Worm (Caenorhabditis elegans) whole organism, L2 larva: ENCODE data around the gene Y53C12A.6.

Source experiments
- C34F6.9 ChIP-seq: fragments of 150-350 bp; optimal IDR thresholded peaks from 2 replicates; lab custom pipeline; 2014; ENCODE audit warnings: missing biosample characterization, missing genetic modification characterization
- F13H6.1 ChIP-seq: sonication (generic microtip); optimal IDR thresholded peaks from 2 replicates; lab custom pipeline; 2016; ENCODE audit warnings: missing genetic modification characterization, missing compliant biosample characterization
- R02D3.7 ChIP-seq: fragments of 150-350 bp; optimal IDR thresholded peaks from 2 replicates; lab custom pipeline; 2014; ENCODE audit warnings: missing biosample characterization, missing genetic modification characterization
- Y55F3AM.14 ChIP-seq: fragments of 200-800 bp; sonication (Bioruptor generic); optimal IDR thresholded peaks from 2 replicates; lab custom pipeline; 2018; ENCODE audit warnings: mild to moderate bottlenecking, missing genetic modification characterization, missing compliant biosample characterization
- alr-1 ChIP-seq: fragments of 150-350 bp; optimal IDR thresholded peaks from 2 replicates; lab custom pipeline; 2014; ENCODE audit warnings: missing biosample characterization, missing genetic modification characterization
- aly-2 ChIP-seq: fragments of 150-350 bp; optimal IDR thresholded peaks from 2 replicates; lab custom pipeline; 2014; ENCODE audit warnings: missing biosample characterization, missing genetic modification characterization
- ama-1 ChIP-seq: fragments of 150-350 bp; optimal IDR thresholded peaks from 2 replicates; lab custom pipeline; 2018; ENCODE audit warnings: inconsistent platforms
- blmp-1 ChIP-seq: sonication (generic microtip); optimal IDR thresholded peaks from 2 replicates; lab custom pipeline; 2017; ENCODE audit warnings: missing genetic modification characterization, mild to moderate bottlenecking, missing compliant biosample characterization, antibody characterized with exemption, moderate library complexity; ENCODE audit not compliant: insufficient read depth
- crh-2 ChIP-seq: sonication (generic microtip); optimal IDR thresholded peaks from 2 replicates; lab custom pipeline; 2017; ENCODE audit warnings: missing biosample characterization, missing genetic modification characterization
- egl-27 ChIP-seq: sonication (generic microtip); optimal IDR thresholded peaks from 3 replicates; lab custom pipeline; 2017; ENCODE audit warnings: missing biosample characterization, missing genetic modification reagents, missing genetic modification characterization
- elt-1 ChIP-seq: fragments of 150-350 bp; optimal IDR thresholded peaks from 2 replicates; lab custom pipeline; 2014; ENCODE audit warnings: missing biosample characterization, missing genetic modification characterization
- elt-3 ChIP-seq: sonication (generic microtip); optimal IDR thresholded peaks from 2 replicates; lab custom pipeline; 2017; ENCODE audit warnings: missing biosample characterization, missing genetic modification characterization
- fos-1 ChIP-seq: fragments of 150-350 bp; optimal IDR thresholded peaks from 2 replicates; lab custom pipeline; 2014; ENCODE audit warnings: missing biosample characterization, missing genetic modification characterization
- gmeb-1 ChIP-seq: fragments of 150-350 bp; optimal IDR thresholded peaks from 2 replicates; lab custom pipeline; 2014; ENCODE audit warnings: missing biosample characterization, missing genetic modification characterization
- lin-11 ChIP-seq: fragments of 150-350 bp; sonication (generic microtip); optimal IDR thresholded peaks from 2 replicates; lab custom pipeline; 2014; ENCODE audit warnings: missing biosample characterization, missing genetic modification characterization, inconsistent platforms, mixed read lengths
- lin-13 ChIP-seq: fragments of 150-350 bp; optimal IDR thresholded peaks from 2 replicates; lab custom pipeline; 2014; ENCODE audit warnings: missing biosample characterization, missing genetic modification reagents, missing genetic modification characterization
- lsy-2 ChIP-seq, 2 experiments: fragments of 150-350 bp in 1 of 2; sonication (generic microtip) in 1 of 2; optimal IDR thresholded peaks; 2 replicates each; lab custom pipeline; 2014 to 2017; ENCODE audit warnings: missing biosample characterization in 2 of 2, missing genetic modification characterization in 2 of 2
- mab-5 ChIP-seq: fragments of 150-350 bp; optimal IDR thresholded peaks from 2 replicates; lab custom pipeline; 2014; ENCODE audit warnings: missing biosample characterization, missing genetic modification characterization
- mbf-1 ChIP-seq: sonication (generic microtip); optimal IDR thresholded peaks from 2 replicates; lab custom pipeline; 2017; ENCODE audit warnings: missing biosample characterization, missing genetic modification characterization
- mdl-1 ChIP-seq, 2 experiments: fragments of 150-350 bp in 1 of 2; sonication (generic microtip) in 1 of 2; optimal IDR thresholded peaks; 2 replicates each; lab custom pipeline; 2017; ENCODE audit warnings: missing biosample characterization in 2 of 2, missing genetic modification characterization in 2 of 2
- nhr-10 ChIP-seq: sonication (generic microtip); optimal IDR thresholded peaks from 2 replicates; lab custom pipeline; 2017; ENCODE audit warnings: missing biosample characterization, missing genetic modification characterization
- nhr-11 ChIP-seq: fragments of 150-350 bp; optimal IDR thresholded peaks from 2 replicates; lab custom pipeline; 2014; ENCODE audit warnings: missing biosample characterization, missing genetic modification characterization
- nhr-129 ChIP-seq: fragments of 150-350 bp; optimal IDR thresholded peaks from 2 replicates; lab custom pipeline; 2014; ENCODE audit warnings: missing biosample characterization, missing genetic modification characterization
- nhr-23 ChIP-seq: fragments of 150-350 bp; optimal IDR thresholded peaks from 2 replicates; lab custom pipeline; 2014; ENCODE audit warnings: missing biosample characterization, missing genetic modification reagents, missing genetic modification characterization
- nhr-237 ChIP-seq: fragments of 150-350 bp; optimal IDR thresholded peaks from 2 replicates; lab custom pipeline; 2014; ENCODE audit warnings: missing biosample characterization, missing genetic modification characterization
- nhr-25 ChIP-seq: fragments of 150-350 bp; sonication (generic microtip); optimal IDR thresholded peaks from 3 replicates; lab custom pipeline; 2014; ENCODE audit warnings: missing biosample characterization, missing genetic modification characterization
- nhr-6 ChIP-seq: fragments of 150-350 bp; optimal IDR thresholded peaks from 2 replicates; lab custom pipeline; 2014; ENCODE audit warnings: missing biosample characterization, missing genetic modification characterization
- nhr-77 ChIP-seq: fragments of 150-350 bp; optimal IDR thresholded peaks from 2 replicates; lab custom pipeline; 2014; ENCODE audit warnings: missing biosample characterization, missing genetic modification characterization
- sem-4 ChIP-seq: fragments of 150-350 bp; optimal IDR thresholded peaks from 2 replicates; lab custom pipeline; 2014; ENCODE audit warnings: missing biosample characterization, missing genetic modification reagents, missing genetic modification characterization
- sma-3 ChIP-seq: sonication (generic microtip); optimal IDR thresholded peaks from 2 replicates; lab custom pipeline; 2016; ENCODE audit warnings: missing genetic modification reagents, missing genetic modification characterization, missing compliant biosample characterization
- sma-9 ChIP-seq, 2 experiments: fragments of 150-350 bp in 1 of 2; sonication (generic microtip) in 1 of 2; optimal IDR thresholded peaks; 2 replicates each; lab custom pipeline; 2014 to 2016; ENCODE audit warnings: missing genetic modification characterization in 2 of 2, mild to moderate bottlenecking in 1 of 2, missing biosample characterization in 1 of 2, missing compliant biosample characterization in 1 of 2, missing genetic modification reagents in 1 of 2, moderate library complexity in 1 of 2
- unc-39 ChIP-seq: fragments of 150-350 bp; optimal IDR thresholded peaks from 2 replicates; lab custom pipeline; 2014; ENCODE audit warnings: missing biosample characterization, missing genetic modification characterization
- ztf-1 ChIP-seq: fragments of 200-800 bp; sonication (Bioruptor generic); conservative IDR thresholded peaks from 2 replicates; pipeline ENCODE4 v1.3.6; 2022; ENCODE audit warnings: missing genetic modification characterization, missing compliant biosample characterization
- ztf-11 ChIP-seq: sonication (generic microtip); optimal IDR thresholded peaks from 2 replicates; lab custom pipeline; 2017; ENCODE audit warnings: missing biosample characterization, missing genetic modification characterization
- ztf-4 ChIP-seq: fragments of 150-350 bp; optimal IDR thresholded peaks from 2 replicates; lab custom pipeline; 2014; ENCODE audit warnings: missing biosample characterization, missing genetic modification characterization

Y53C12A.6 gene

ce11 chrII:9742784-9743183, 25.0 kb upstream of the Y53C12A.6 start, which contains the start of gene pno-1:
pno-1 (minus strand) TSS chrII:9742884.
- TF ChIP-seq mdl-1 (tag; optimal IDR thresholded peaks at IDR 0.05; lab: Kevin White, UChicago) (no peak), nhr-77 (tag; lab: Kevin White, UChicago) (no peak)

ce11 chrII:9741400-9741799, 23.6 kb upstream of the Y53C12A.6 start:
- TF ChIP-seq nhr-6, result no peak
- no peak for TF ChIP-seq blmp-1
- no peak for TF ChIP-seq aly-2 (tag; lab: Kevin White, UChicago)
- TF ChIP-seq nhr-10 (tag; lab: Kevin White, UChicago), result no peak
- TF ChIP-seq nhr-11, result no peak
- TF ChIP-seq sem-4 (tag; lab: Kevin White, UChicago), result no peak
- no peak for TF ChIP-seq lin-13 (GFP tag; lab: Kevin White, UChicago)
- TF ChIP-seq ztf-4 (tag; lab: Kevin White, UChicago), result no peak
- TF ChIP-seq Y55F3AM.14 (GFP tag; lab: Kevin White, UChicago), result no peak
- no peak for TF ChIP-seq nhr-129 (tag; lab: Kevin White, UChicago)
- TF ChIP-seq ama-1 (lab: Kevin White, UChicago), result no peak
- no peak for TF ChIP-seq nhr-237 (tag; lab: Kevin White, UChicago)
- TF ChIP-seq nhr-25 (tag; lab: Kevin White, UChicago), result no peak
- TF ChIP-seq, all 48 proteins: peak for 0

ce11 chrII:9740552-9740951, 22.7 kb upstream of the Y53C12A.6 start:
- TF ChIP-seq alr-1 (tag; lab: Kevin White, UChicago) (no peak), fos-1 (tag; lab: Kevin White, UChicago) (peak; percentile 39), F13H6.1 (no peak), lsy-2 (tag; optimal IDR thresholded peaks at IDR 0.05; lab: Kevin White, UChicago) (peak in 1 of 2 experiments; percentile 53), nhr-129 (tag; lab: Kevin White, UChicago) (no peak), nhr-11 (no peak), sma-9 (GFP tag; optimal IDR thresholded peaks at IDR 0.05; lab: Kevin White, UChicago) (peak; percentile 10), sma-9 (tag; optimal IDR thresholded peaks at IDR 0.05; lab: Kevin White, UChicago) (no peak), crh-2 (tag; lab: Kevin White, UChicago) (peak; percentile 42), elt-1 (tag; lab: Kevin White, UChicago) (no peak), blmp-1 (no peak), ztf-1 (no peak)

ce11 chrII:9738820-9739219, 21.0 kb upstream of the Y53C12A.6 start:
- no peak for TF ChIP-seq lin-11 (tag; lab: Kevin White, UChicago)
- TF ChIP-seq F13H6.1, result peak; percentile 37
- TF ChIP-seq ztf-4 (tag; lab: Kevin White, UChicago), result no peak
- TF ChIP-seq sma-3 (GFP tag; lab: Kevin White, UChicago), result no peak
- no peak for TF ChIP-seq C34F6.9 (tag; lab: Kevin White, UChicago)
- TF ChIP-seq crh-2 (tag; lab: Kevin White, UChicago), result peak; percentile 36
- no peak for TF ChIP-seq sma-9 (GFP tag; optimal IDR thresholded peaks at IDR 0.05; lab: Kevin White, UChicago)
- TF ChIP-seq sma-9 (tag; optimal IDR thresholded peaks at IDR 0.05; lab: Kevin White, UChicago), result no peak
- TF ChIP-seq fos-1 (tag; lab: Kevin White, UChicago), result peak; percentile 81
- no peak for TF ChIP-seq mbf-1 (tag; lab: Kevin White, UChicago)
- TF ChIP-seq nhr-10 (tag; lab: Kevin White, UChicago), result no peak

- TF ChIP-seq nhr-25 (tag; lab: Kevin White, UChicago) (no peak), nhr-23 (tag; lab: Kevin White, UChicago) (no peak), elt-3 (no peak), mab-5 (tag; lab: Kevin White, UChicago) (no peak), R02D3.7 (no peak), elt-1 (tag; lab: Kevin White, UChicago) (no peak), ztf-11 (no peak), lin-11 (tag; lab: Kevin White, UChicago) (no peak), egl-27 (tag; lab: Kevin White, UChicago) (no peak), gmeb-1 (tag; lab: Kevin White, UChicago) (no peak), aly-2 (tag; lab: Kevin White, UChicago) (no peak), Y55F3AM.14 (GFP tag; lab: Kevin White, UChicago) (no peak), unc-39 (tag; lab: Kevin White, UChicago) (no peak), F13H6.1 (no peak)
Measured at ce11 chrII:9735785-9736184, 18.0 kb upstream of the Y53C12A.6 start.
